Worm (Caenorhabditis elegans) whole organism, L4/young adult: ENCODE results near the gene C04G6.6.

ENCODE experiments used
- W03F9.2 ChIP-seq: fragments of 150-350 bp; optimal IDR thresholded peaks from 2 replicates; lab custom pipeline; 2014; ENCODE audit warnings: missing biosample characterization, missing genetic modification characterization
- dao-5 ChIP-seq: sonication (generic microtip); optimal IDR thresholded peaks from 2 replicates; lab custom pipeline; 2016; ENCODE audit warnings: missing genotype, missing genetic modification characterization, moderate library complexity, missing compliant biosample characterization
- him-1 ChIP-seq: sonication (generic microtip); optimal IDR thresholded peaks from 2 replicates; lab custom pipeline; 2016; ENCODE audit warnings: missing genotype, missing genetic modification reagents, missing genetic modification characterization, missing compliant biosample characterization

C04G6.6 gene

DNA sequence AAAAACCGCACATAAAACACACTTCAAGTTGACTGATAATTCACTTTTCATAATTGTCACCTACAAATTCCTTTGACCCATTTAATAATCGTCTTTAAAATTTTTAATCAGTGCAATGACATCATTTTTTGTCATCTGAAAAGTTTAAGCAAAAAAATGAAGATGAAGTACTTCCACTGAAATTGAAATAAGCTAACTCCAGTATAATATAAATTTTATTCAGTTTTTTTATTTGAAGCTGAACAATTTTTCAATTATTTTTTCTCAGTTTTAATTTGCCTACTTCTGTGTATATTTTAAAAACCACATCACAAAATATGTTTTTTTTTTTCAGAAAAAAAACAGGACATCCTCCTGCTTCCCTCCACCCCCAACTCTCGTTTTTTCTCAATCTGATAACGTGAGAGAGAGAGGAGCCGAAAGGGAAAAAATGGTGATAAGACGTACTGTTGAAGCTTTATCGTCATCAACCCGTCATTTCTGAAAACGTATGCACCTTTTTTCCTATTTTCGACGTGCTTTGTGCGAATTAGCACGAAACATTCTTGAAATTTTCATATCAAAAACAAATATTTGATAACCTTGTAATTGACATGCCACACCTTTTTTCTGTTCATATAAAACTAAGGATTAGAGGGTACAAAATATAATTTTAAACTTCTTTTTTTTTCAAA is 4.4 kb upstream of the C04G6.6 start, which contains the start of the genes C04G6.11 and mpk-2:
TSS of gene C04G6.11 (minus strand) at position 51 of the 674 bp plus-strand sequence.
TSS of gene mpk-2 (plus strand) at position 335 of the 674 bp plus-strand sequence.
- no peak for TF ChIP-seq him-1 (tag; lab: Kevin White, UChicago)
- no peak for TF ChIP-seq W03F9.2 (tag; lab: Kevin White, UChicago)
- no peak for TF ChIP-seq dao-5 (tag; lab: Kevin White, UChicago)

DNA sequence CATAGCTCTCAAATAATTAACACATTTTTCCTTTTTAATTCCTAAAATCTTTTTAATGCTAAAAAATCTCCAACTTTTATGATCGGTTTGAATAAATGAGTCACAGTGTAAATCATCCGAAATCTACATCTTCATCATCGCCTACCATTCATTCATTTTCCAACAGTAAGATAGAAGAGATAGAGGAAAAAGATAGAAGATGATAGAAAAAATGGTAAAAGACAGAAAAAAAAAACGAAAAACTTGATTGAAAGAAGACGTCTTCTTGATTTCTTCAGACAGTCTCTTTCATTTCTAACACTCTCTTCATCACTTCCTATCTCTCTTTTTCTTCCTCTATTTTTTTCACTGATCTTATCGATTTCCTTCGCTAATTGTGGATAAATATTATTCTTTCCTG is 3.6 kb upstream of the C04G6.6 start:
- TF ChIP-seq W03F9.2 (tag; lab: Kevin White, UChicago) (no peak), him-1 (tag; lab: Kevin White, UChicago) (no peak), dao-5 (tag; lab: Kevin White, UChicago) (no peak)

DNA sequence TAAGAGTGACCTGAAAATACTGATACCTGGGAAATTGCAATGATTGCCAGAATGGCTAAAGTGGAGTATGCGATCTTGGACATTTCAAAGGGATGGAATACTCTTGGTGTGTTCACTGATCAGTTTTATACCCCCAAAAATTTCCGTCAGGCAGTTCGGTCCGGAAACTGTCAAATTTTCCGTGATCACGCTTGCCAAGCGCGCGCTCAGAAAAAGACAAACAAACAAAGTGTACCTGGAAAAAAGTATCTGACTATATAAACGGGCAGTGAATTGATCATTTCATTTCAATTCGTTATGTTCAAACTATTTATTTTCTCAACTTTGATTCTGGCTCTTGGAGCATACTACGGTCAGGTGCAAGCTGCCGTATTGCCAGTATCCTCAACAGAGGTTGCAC is 2.2 kb upstream of the C04G6.6 start, which contains the start of the genes idpb-3 and idpb-1:
TSS of gene idpb-3 (minus strand) at position 101 of the 400 bp plus-strand sequence.
TSS of gene idpb-1 (plus strand) at position 284 of the 400 bp plus-strand sequence.
- TF ChIP-seq W03F9.2 (tag; lab: Kevin White, UChicago) (no peak), dao-5 (tag; lab: Kevin White, UChicago) (no peak), him-1 (tag; lab: Kevin White, UChicago) (no peak)

DNA sequence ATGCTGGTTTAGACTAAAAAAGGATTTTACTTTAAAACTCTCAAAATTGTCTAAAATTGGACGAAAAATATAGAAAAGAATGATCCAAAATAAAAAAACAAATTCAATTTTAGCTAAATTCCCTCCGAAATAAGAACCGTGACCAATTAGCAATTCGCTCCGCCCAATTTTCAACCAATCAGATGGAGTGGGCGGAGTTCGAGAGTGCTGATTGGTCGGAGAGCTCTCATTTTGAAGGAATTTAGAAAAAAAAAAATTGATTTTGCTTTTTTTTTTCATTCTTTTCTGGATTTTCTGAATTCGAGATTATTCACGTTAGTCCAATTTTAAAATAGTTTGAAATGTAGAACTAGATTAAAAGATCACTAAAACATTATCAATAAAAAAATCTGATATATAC is 515 bp downstream of the C04G6.6 start:
- TF ChIP-seq him-1 (tag; lab: Kevin White, UChicago), result no peak
- TF ChIP-seq dao-5 (tag; lab: Kevin White, UChicago), result no peak
- no peak for TF ChIP-seq W03F9.2 (tag; lab: Kevin White, UChicago)

DNA sequence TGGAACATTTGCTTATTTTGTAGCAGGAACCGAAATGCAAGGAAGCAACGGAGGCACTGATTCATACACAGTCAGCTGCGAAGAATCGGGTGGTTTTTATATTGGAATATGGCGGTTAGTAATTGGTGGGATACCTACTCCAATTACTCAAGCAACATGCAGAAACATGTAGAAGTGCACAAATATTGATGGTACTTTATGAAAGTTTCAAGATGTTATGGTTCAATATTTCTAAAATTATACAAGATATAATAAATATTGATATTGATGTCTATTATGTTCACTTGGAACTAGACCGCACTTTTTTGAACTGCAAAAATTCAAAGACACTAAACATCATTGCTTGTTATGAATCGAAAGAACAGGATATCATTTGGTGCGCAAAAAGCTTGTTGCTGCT is 5.6 kb downstream of the C04G6.6 start, which contains the start of gene C04G6.13:
TSS of gene C04G6.13 (plus strand) at position 301 of the 400 bp plus-strand sequence.
- TF ChIP-seq W03F9.2 (tag; lab: Kevin White, UChicago) (no peak), him-1 (tag; lab: Kevin White, UChicago) (no peak), dao-5 (tag; lab: Kevin White, UChicago) (no peak)

DNA sequence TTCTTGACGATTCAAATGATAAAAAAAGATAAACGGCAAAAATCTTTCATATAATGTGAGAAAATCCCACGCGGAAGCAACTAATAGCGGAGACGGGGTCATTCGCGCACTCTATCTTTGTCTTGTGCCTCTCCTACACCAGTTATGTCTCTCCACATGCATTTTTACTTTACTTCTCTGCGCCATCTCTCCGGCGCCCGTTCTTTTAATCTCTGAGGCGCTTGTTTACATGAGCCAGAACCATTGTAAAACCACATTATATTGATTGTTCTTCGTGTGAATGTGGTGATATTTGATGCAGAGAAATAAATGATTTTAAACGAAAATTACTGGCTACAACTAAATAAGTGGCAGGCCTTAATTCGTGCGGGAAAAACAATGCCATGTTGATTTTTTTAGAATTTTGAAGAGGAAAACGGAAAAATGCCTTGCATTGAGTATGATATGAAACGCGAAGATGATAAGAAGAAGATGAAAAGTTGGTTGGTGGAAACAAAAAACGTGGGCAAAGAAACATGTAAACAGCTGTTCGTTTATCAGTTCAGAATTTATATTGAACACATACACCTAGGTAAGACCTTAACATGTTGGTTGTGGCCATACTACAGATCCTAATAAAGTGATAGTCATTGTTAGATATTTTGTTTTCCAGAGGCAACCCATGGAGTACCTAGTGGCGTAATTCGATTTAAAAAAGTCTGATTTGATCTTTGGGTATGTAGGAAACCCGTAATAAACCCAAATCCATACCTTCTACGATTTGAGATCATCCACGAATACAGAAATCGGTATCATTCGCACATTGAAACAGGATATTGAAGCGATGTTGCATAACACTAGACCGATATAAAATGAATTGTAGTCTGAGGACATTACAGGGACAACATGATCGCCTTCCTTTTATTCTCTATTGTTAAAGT is 6.9 kb downstream of the C04G6.6 start, which contains the start of gene C04G6.2:
TSS of gene C04G6.2 (plus strand) at position 870 of the 920 bp plus-strand sequence.
- TF ChIP-seq W03F9.2 (tag; lab: Kevin White, UChicago) (no peak), dao-5 (tag; lab: Kevin White, UChicago) (no peak), him-1 (tag; lab: Kevin White, UChicago) (no peak)

DNA sequence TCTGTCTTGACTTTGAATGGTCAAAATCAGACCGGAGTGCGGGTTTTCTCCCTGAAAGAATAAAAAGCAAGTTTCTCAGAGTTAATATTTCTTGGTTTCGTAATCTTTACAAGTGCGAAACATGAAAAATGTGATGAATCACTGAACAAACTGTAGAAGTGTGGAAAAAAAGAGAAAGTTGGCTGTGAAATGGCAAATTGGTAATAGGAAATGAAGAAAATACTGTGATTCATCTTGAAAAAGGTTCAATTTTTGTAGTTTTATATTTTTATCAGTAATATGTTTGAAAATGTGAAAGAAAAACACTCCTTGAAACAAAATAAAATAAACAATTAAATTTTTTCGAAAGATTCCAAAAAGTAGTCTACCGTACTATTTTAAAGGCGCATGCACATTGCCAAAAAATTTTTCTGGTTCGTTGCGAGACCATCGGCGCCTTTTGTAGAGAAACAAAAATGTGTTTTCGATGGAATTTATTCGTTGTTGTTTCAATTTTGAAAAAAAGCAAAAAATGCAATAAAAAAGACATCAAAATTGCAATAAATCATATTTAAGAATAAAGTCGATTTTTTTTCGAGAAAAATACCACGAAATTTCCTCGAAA is 7.8 kb downstream of the C04G6.6 start, which contains the start of gene pld-1:
TSS of gene pld-1 (minus strand) at position 51 of the 604 bp plus-strand sequence.
- TF ChIP-seq W03F9.2 (tag; lab: Kevin White, UChicago), result peak; percentile 34
- no peak for TF ChIP-seq him-1 (tag; lab: Kevin White, UChicago)
- no peak for TF ChIP-seq dao-5 (tag; lab: Kevin White, UChicago)

DNA sequence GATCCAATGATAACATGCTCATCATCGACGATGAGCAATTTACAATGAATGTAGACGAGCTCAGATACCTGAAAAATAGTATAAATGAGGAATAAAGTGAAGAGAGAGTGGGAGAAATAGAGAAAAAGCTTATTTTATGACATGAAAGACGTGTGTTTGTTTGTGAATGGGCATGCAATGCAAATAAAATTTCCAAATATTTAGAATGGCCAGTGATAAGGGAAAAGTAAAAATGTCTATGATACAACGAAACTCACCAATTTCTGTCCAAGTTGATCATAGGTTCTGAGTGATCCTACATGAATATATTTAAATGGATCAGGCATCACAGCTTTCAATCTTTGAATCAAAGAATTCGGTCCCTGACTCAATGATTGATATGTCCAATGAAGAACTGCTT is 13.4 kb downstream of the C04G6.6 start:
- no peak for TF ChIP-seq him-1 (tag; lab: Kevin White, UChicago)
- no peak for TF ChIP-seq dao-5 (tag; lab: Kevin White, UChicago)
- no peak for TF ChIP-seq W03F9.2 (tag; lab: Kevin White, UChicago)

DNA sequence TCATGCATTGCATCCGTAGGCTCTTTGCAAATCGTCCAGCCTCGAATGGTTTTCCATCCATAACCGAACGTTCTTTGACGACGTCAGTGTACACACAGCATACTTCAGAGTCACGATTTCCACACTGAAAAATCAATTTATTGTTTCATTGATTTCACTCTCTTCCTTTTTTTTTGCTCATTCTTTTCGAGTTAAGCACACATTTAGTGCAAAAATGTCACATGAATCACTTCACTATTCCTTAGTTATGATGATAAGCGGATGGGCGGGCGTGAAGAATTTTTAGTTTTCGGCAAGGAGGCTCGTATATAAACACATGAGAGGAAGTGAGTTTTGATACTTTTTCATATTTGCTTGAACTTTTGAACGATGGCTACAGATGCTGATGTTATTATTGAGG is 14.1 kb downstream of the C04G6.6 start, which contains the start of gene txt-9:
TSS of gene txt-9 (plus strand) at position 336 of the 400 bp plus-strand sequence.
- TF ChIP-seq dao-5 (tag; lab: Kevin White, UChicago) (no peak), W03F9.2 (tag; lab: Kevin White, UChicago) (no peak), him-1 (tag; lab: Kevin White, UChicago) (no peak)

DNA sequence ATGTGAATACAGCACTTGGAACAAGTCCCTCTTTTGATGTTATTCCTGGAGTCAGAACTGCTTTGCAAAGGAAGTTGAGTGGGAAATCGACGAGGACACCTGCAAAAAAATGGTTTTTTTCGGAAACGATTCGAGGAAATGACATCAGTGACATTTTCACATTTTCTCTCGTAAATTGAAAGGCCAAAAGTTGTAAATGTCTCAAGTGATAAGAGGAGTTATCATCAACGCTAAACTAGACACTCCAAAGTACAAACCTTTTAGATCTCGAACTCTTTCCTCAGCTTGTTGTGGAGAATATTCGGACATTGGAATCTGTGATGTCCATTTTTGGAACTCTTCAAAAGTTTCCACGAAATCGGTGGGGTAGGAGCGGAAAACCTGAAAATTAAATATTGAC is 15.3 kb downstream of the C04G6.6 start:
- TF ChIP-seq him-1 (tag; lab: Kevin White, UChicago) (no peak), W03F9.2 (tag; lab: Kevin White, UChicago) (no peak), dao-5 (tag; lab: Kevin White, UChicago) (no peak)

DNA sequence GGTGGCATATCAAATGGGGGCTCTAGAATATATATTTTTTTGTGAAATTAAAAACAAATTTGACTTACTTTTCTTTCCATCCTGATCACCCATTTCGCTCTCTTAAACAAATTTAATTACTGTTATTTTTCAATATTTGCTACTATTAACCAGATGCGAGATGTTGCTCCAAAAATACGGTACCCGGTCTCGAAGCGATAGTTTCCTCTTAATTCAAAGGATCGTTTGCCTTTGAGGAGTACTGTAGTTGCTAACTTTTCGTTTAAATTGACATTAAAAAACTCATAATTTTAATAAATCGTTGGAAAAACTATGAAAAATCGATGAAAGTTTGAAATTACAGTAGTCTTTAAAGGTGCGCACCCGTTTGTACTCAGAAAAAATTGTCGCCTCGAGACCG is 16.2 kb downstream of the C04G6.6 start, which contains the start of gene C04G6.4:
TSS of gene C04G6.4 (minus strand) at position 101 of the 400 bp plus-strand sequence.
- TF ChIP-seq W03F9.2 (tag; lab: Kevin White, UChicago) (no peak), dao-5 (tag; lab: Kevin White, UChicago) (no peak), him-1 (tag; lab: Kevin White, UChicago) (no peak)
